Worm (Caenorhabditis elegans) whole organism, L4 larva: Measurements from ENCODE around the gene fbxa-131.
"Not testable (repeated sequence)": the region's sequence is repeated elsewhere in the genome, so short reads cannot be mapped to it uniquely, and the experiment has no call there.

Source experiments
- ceh-82 ChIP-seq: sonication (generic microtip); optimal IDR thresholded peaks from 2 replicates; lab custom pipeline; 2017; ENCODE audit warnings: missing biosample characterization, missing genetic modification characterization
- unc-39 ChIP-seq: sonication (generic microtip); optimal IDR thresholded peaks from 2 replicates; lab custom pipeline; 2017; ENCODE audit warnings: missing biosample characterization, missing genetic modification characterization
- unc-62 ChIP-seq, 3 experiments: fragments of 150-350 bp in 1 of 3; sonication (generic microtip); optimal IDR thresholded peaks in 2 of 3; peaks in 1 of 3; 1 replicate in 1 of 3; 2 replicates in 2 of 3; lab custom pipeline; 2014 to 2017; ENCODE audit warnings: missing biosample characterization in 3 of 3, missing genetic modification characterization in 3 of 3, missing genetic modification reagents in 3 of 3, missing genotype in 1 of 3

DNA sequence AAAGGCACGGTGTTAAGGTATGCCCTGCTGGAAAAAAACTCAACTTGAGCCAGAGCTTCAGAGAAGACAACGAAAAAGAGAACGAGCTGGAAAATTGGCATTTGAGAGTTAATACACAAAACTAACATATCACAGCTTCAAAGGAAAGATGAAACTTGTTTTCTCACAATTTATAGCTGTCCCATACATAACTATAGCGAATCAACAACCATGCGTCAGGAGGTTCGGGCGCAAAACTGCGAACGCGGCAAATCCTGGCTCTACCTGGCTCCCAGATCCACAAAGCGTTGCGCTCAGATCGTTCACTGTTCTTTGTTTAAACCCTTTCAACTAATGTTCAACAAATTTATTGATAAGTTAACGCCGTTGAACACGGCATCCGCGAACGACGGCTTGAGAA lies 27.7 kb upstream of the fbxa-131 start, which contains the start of gene Y43F8C.15:
- not testable (repeated sequence) for TF ChIP-seq unc-62 (GFP tag; optimal IDR thresholded peaks at IDR 0.05 in 1 of 2; lab: Kevin White, UChicago); unc-62 (tag; optimal IDR thresholded peaks at IDR 0.05; lab: Kevin White, UChicago); ceh-82 (tag; lab: Kevin White, UChicago); unc-39
